Worm (Caenorhabditis elegans) whole organism, L4 larva: ENCODE results near the gene C14E2.4.

Source experiments
- aly-2 ChIP-seq: sonication (generic microtip); optimal IDR thresholded peaks from 2 replicates; lab custom pipeline; 2018; ENCODE audit warnings: missing biosample characterization, missing genetic modification characterization
- ceh-44 ChIP-seq: fragments of 200-800 bp; sonication (Bioruptor generic); IDR thresholded peaks from 2 replicates; pipeline ENCODE4 v1.3.6; 2022; ENCODE audit warnings: missing genetic modification reagents, missing genetic modification characterization, missing compliant biosample characterization
- ceh-82 ChIP-seq: sonication (generic microtip); optimal IDR thresholded peaks from 2 replicates; lab custom pipeline; 2017; ENCODE audit warnings: missing biosample characterization, missing genetic modification characterization
- daf-12 ChIP-seq: fragments of 150-350 bp; optimal IDR thresholded peaks from 2 replicates; lab custom pipeline; 2014; ENCODE audit warnings: missing biosample characterization, missing genetic modification reagents, missing genetic modification characterization
- dmd-6 ChIP-seq: fragments of 200-800 bp; sonication (Bioruptor generic); IDR thresholded peaks from 2 replicates; pipeline ENCODE4 v1.3.6; 2022; ENCODE audit warnings: missing genetic modification reagents, missing genetic modification characterization, missing compliant biosample characterization
- mdl-1 ChIP-seq, 2 experiments: fragments of 150-350 bp in 1 of 2; sonication (generic microtip) in 1 of 2; optimal IDR thresholded peaks; 2 replicates each; lab custom pipeline; 2014 to 2017; ENCODE audit warnings: missing biosample characterization in 2 of 2, missing genetic modification characterization in 2 of 2
- nhr-10 ChIP-seq: fragments of 150-350 bp; optimal IDR thresholded peaks from 2 replicates; lab custom pipeline; 2014; ENCODE audit warnings: missing biosample characterization, missing genetic modification characterization
- nhr-11 ChIP-seq: fragments of 150-350 bp; optimal IDR thresholded peaks from 2 replicates; lab custom pipeline; 2014; ENCODE audit warnings: missing biosample characterization, missing genetic modification characterization
- nhr-48 ChIP-seq: sonication (generic microtip); optimal IDR thresholded peaks from 2 replicates; lab custom pipeline; 2016; ENCODE audit warnings: mild to moderate bottlenecking, missing genetic modification characterization, missing compliant biosample characterization
- pha-4 ChIP-seq, 2 experiments: fragments of 150-350 bp in 1 of 2; fragments of 200-800 bp in 1 of 2; sonication (Bioruptor generic) in 1 of 2; IDR thresholded peaks in 1 of 2; optimal IDR thresholded peaks in 1 of 2; 2 replicates each; pipeline versions ENCODE4 v1.3.6 to Lab custom; 2014 to 2022; ENCODE audit warnings: missing genetic modification characterization in 2 of 2, missing genetic modification reagents in 2 of 2, missing biosample characterization in 1 of 2, missing compliant biosample characterization in 1 of 2
- tra-1 ChIP-seq: fragments of 200-800 bp; sonication (Bioruptor generic); IDR thresholded peaks from 2 replicates; pipeline ENCODE4 v1.3.6; 2022; ENCODE audit warnings: missing genetic modification reagents, missing genetic modification characterization, missing compliant biosample characterization
- unc-130 ChIP-seq: sonication (generic microtip); optimal IDR thresholded peaks from 2 replicates; lab custom pipeline; 2016; ENCODE audit warnings: missing genetic modification reagents, missing genetic modification characterization, missing compliant biosample characterization
- zfp-2 ChIP-seq: sonication (generic microtip); optimal IDR thresholded peaks from 2 replicates; lab custom pipeline; 2016; ENCODE audit warnings: mild to moderate bottlenecking, missing genetic modification characterization, missing compliant biosample characterization
- ztf-11 ChIP-seq: fragments of 150-350 bp; optimal IDR thresholded peaks from 2 replicates; lab custom pipeline; 2014; ENCODE audit warnings: missing biosample characterization, missing genetic modification characterization

DNA sequence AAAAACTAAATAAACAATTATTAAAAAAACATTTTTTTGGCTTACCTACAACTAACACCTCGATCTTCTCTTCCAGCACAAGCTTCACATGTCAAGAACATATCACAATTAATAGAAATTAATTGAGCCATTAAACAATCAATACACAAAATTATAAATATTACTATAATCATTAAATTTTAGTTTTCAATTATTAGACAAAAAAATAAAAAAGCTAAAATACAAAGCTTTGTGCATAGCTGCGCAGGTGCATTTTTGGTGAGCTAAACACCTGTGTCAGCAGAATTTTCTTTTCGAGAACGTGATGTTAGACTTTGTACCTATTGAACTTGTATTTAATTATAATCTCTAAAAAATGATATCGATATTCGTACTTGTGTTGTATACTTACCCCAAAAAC lies 8.8 kb upstream of the C14E2.4 start, which contains the start of gene C14E2.6:
- TF ChIP-seq daf-12 (tag; lab: Kevin White, UChicago) (no peak), mdl-1 (tag; optimal IDR thresholded peaks at IDR 0.05; lab: Kevin White, UChicago) (no peak), nhr-48 (tag; lab: Kevin White, UChicago) (no peak), unc-130 (GFP tag; lab: Kevin White, UChicago) (no peak), ceh-82 (tag; lab: Kevin White, UChicago) (no peak), nhr-11 (tag; lab: Kevin White, UChicago) (no peak), ztf-11 (tag; lab: Kevin White, UChicago) (no peak), aly-2 (tag; lab: Kevin White, UChicago) (no peak), zfp-2 (tag; lab: Kevin White, UChicago) (no peak), ceh-44 (GFP tag; lab: Robert Waterston, UW) (no peak), tra-1 (GFP tag; lab: Robert Waterston, UW) (no peak), nhr-10 (tag; lab: Kevin White, UChicago) (no peak), pha-4 (GFP tag; IDR thresholded peaks at IDR 0.05; lab: Robert Waterston, UW) (no peak), pha-4 (tag; optimal IDR thresholded peaks at IDR 0.05; lab: Kevin White, UChicago) (no peak), dmd-6 (no peak)
